Fruit fly (Drosophila melanogaster): ENCODE measurements around the gene Sptr.
A peak's percentile ranks its signal among the peaks of the same experiment; 100 is the strongest.

The Sptr gene

DNA sequence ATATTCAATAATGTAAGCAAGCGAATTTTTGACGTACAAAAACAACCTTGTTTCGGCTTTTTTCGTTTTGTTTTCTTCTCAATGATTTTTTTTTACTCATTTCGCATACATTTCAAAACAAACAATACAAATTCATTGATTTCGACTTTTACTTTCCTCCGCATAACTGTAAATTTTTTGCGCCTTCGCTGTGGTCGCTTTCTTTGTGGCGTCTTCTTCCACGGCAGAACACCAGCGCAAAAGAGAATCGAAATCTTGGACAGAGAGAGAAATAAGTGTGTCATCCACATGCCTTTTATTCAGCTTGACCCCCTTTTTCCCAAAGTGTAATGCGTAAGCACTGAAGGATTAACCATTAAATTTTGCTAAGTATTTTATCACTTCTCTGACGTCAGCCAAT is 49.9 kb downstream of the Sptr start:
- no peak for TF ChIP-seq net (GFP tag; optimal IDR thresholded peaks at IDR 0.05)
- TF ChIP-seq lz (GFP tag; optimal IDR thresholded peaks at IDR 0.05) = no peak
- TF ChIP-seq CG11902 (GFP tag; optimal IDR thresholded peaks at IDR 0.05) = no peak
- no peak for TF ChIP-seq CG10669 (GFP tag; optimal IDR thresholded peaks at IDR 0.05)
- TF ChIP-seq CG4318 (GFP tag; optimal IDR thresholded peaks at IDR 0.05) = no peak
- TF ChIP-seq dsx (GFP tag; optimal IDR thresholded peaks at IDR 0.05; ENCODE audit: poor library complexity, severe bottlenecking) = no peak
- TF ChIP-seq achi (GFP tag; optimal IDR thresholded peaks at IDR 0.05) = no peak
- peak; percentile 3 for TF ChIP-seq vri (GFP tag; optimal IDR thresholded peaks at IDR 0.05)
- TF ChIP-seq CG10631 (GFP tag; optimal IDR thresholded peaks at IDR 0.05) = no peak
- no peak for TF ChIP-seq CG6792 (GFP tag; optimal IDR thresholded peaks at IDR 0.05)
- TF ChIP-seq CG6854 (GFP tag; optimal IDR thresholded peaks at IDR 0.05) = no peak
- no peak for TF ChIP-seq CG6808 (GFP tag; optimal IDR thresholded peaks at IDR 0.05)
- TF ChIP-seq CG3032 (tag; optimal IDR thresholded peaks at IDR 0.05) = no peak
- peak; percentile 51 for TF ChIP-seq Eip78C (GFP tag)
- TF ChIP-seq CG3919 (GFP tag; optimal IDR thresholded peaks at IDR 0.05) = peak; percentile 3
- no peak for TF ChIP-seq Eip93F (GFP tag; optimal IDR thresholded peaks at IDR 0.05)
- TF ChIP-seq spab (GFP tag; optimal IDR thresholded peaks at IDR 0.05) = no peak
- TF ChIP-seq ss (GFP tag; optimal IDR thresholded peaks at IDR 0.05) = no peak
- no peak for TF ChIP-seq Hr4 (GFP tag; optimal IDR thresholded peaks at IDR 0.05)
- no peak for TF ChIP-seq CG9139 (GFP tag; optimal IDR thresholded peaks at IDR 0.05)
- TF ChIP-seq CG6163 (GFP tag; IDR thresholded peaks at IDR 0.05) = no peak
- no peak for TF ChIP-seq CG8319 (GFP tag; optimal IDR thresholded peaks at IDR 0.05)
- peak; percentile 45 for TF ChIP-seq esn (GFP tag; optimal IDR thresholded peaks at IDR 0.05)
- no peak for TF ChIP-seq Ets96B (tag; optimal IDR thresholded peaks at IDR 0.05)
- TF ChIP-seq Hr38 (GFP tag; optimal IDR thresholded peaks at IDR 0.05) = no peak
- peak; percentile 9 for TF ChIP-seq pdm3 (GFP tag; optimal IDR thresholded peaks at IDR 0.05)
- TF ChIP-seq Smox (GFP tag; optimal IDR thresholded peaks at IDR 0.05) = no peak
- TF ChIP-seq Sox14 (GFP tag; optimal IDR thresholded peaks at IDR 0.05) = no peak
- TF ChIP-seq Blimp-1 (GFP tag; optimal IDR thresholded peaks at IDR 0.05) = peak; percentile 78
- peak; percentile 0 for TF ChIP-seq Hr39 (GFP tag; optimal IDR thresholded peaks at IDR 0.05)
- no peak for TF ChIP-seq CG6276 (GFP tag; optimal IDR thresholded peaks at IDR 0.05)
- no peak for TF ChIP-seq CG11762 (GFP tag; optimal IDR thresholded peaks at IDR 0.05; ENCODE audit: insufficient read depth)
- no peak for TF ChIP-seq Sox15 (GFP tag; optimal IDR thresholded peaks at IDR 0.05)
- no peak for TF ChIP-seq Ets21C (GFP tag; optimal IDR thresholded peaks at IDR 0.05)
- no peak for TF ChIP-seq fd85E (GFP tag; optimal IDR thresholded peaks at IDR 0.05)
- TF ChIP-seq dac (GFP tag; optimal IDR thresholded peaks at IDR 0.05) = no peak
- TF ChIP-seq Met (GFP tag; optimal IDR thresholded peaks at IDR 0.05) = peak; percentile 22
- TF ChIP-seq CG31627 (GFP tag; optimal IDR thresholded peaks at IDR 0.05) = peak; percentile 6
- no peak for TF ChIP-seq CG7368 (GFP tag; optimal IDR thresholded peaks at IDR 0.05)
- no peak for TF ChIP-seq salr (GFP tag; optimal IDR thresholded peaks at IDR 0.05)
- TF ChIP-seq OdsH (GFP tag; optimal IDR thresholded peaks at IDR 0.05) = peak; percentile 23
- no peak for TF ChIP-seq Gug (GFP tag; IDR thresholded peaks at IDR 0.05)
- TF ChIP-seq eg (GFP tag; IDR thresholded peaks at IDR 0.05) = no peak
- TF ChIP-seq CG32006 (GFP tag; optimal IDR thresholded peaks at IDR 0.05) = peak; percentile 10
- TF ChIP-seq fkh (GFP tag; optimal IDR thresholded peaks at IDR 0.05) = no peak
- no peak for TF ChIP-seq CG1621 (tag; optimal IDR thresholded peaks at IDR 0.05)
- no peak for TF ChIP-seq CG34406 (GFP tag; optimal IDR thresholded peaks at IDR 0.05)
- no peak for TF ChIP-seq CG16779 (tag; optimal IDR thresholded peaks at IDR 0.05)
- TF ChIP-seq CG11294 (GFP tag; IDR thresholded peaks at IDR 0.05) = no peak
- TF ChIP-seq Lpt (GFP tag; optimal IDR thresholded peaks at IDR 0.05) = no peak
- peak; percentile 18 for TF ChIP-seq topi (GFP tag; optimal IDR thresholded peaks at IDR 0.05)
- TF ChIP-seq acj6 (GFP tag; optimal IDR thresholded peaks at IDR 0.05) = peak; percentile 5
- no peak for TF ChIP-seq svp (GFP tag)

Measured in whole organism, prepupa.